Fruit fly (Drosophila melanogaster) whole organism, embryonic: ENCODE data around the gene Pp4-19C.
A peak's percentile ranks its signal among the peaks of the same experiment; 100 is the strongest.

Source experiments
- Ada2b ChIP-seq: fragments of 200-800 bp; sonication (Bioruptor generic); IDR thresholded peaks from 2 replicates; pipeline ENCODE4 v1.3.6; 2022; ENCODE audit warnings: missing biosample characterization, missing genetic modification characterization
- Adf1 ChIP-seq: fragments of 200-800 bp; sonication (Bioruptor generic); IDR thresholded peaks from 2 replicates; pipeline ENCODE4 v1.3.6; 2022; ENCODE audit warnings: missing biosample characterization, missing genetic modification characterization
- Aef1 ChIP-seq: fragments of 200-800 bp; sonication (Bioruptor generic); IDR thresholded peaks from 3 replicates; pipeline ENCODE4 v1.3.6; 2022; ENCODE audit warnings: missing biosample characterization, missing genetic modification characterization
- CG10321 ChIP-seq: fragments of 200-800 bp; sonication (Bioruptor generic); IDR thresholded peaks from 2 replicates; pipeline ENCODE4 v1.3.6; 2022; ENCODE audit warnings: missing biosample characterization, missing genetic modification characterization
- CG14441 ChIP-seq: fragments of 200-800 bp; sonication (Bioruptor generic); IDR thresholded peaks from 2 replicates; pipeline ENCODE4 v1.3.6; 2022; ENCODE audit warnings: missing biosample characterization, missing genetic modification characterization
- CG15011 ChIP-seq: fragments of 200-800 bp; sonication (Bioruptor generic); optimal IDR thresholded peaks from 3 replicates; lab custom pipeline; 2018; ENCODE audit warnings: missing biosample characterization, mild to moderate bottlenecking, missing genetic modification characterization
- CG16779 ChIP-seq: fragments of 200-800 bp; sonication (Bioruptor generic); IDR thresholded peaks from 2 replicates; pipeline ENCODE4 v1.3.6; 2022; ENCODE audit warnings: missing biosample characterization, missing genetic modification characterization
- CG17912 ChIP-seq: fragments of 200-800 bp; sonication (Bioruptor generic); optimal IDR thresholded peaks from 2 replicates; lab custom pipeline; 2018; ENCODE audit warnings: missing biosample characterization, mild to moderate bottlenecking, missing genetic modification characterization
- CG32767 ChIP-seq: fragments of 200-800 bp; sonication (Bioruptor generic); IDR thresholded peaks from 2 replicates; pipeline ENCODE4 v1.3.6; 2022; ENCODE audit warnings: missing biosample characterization, missing genetic modification characterization
- CG33213 ChIP-seq: fragments of 200-800 bp; sonication (Bioruptor generic); optimal IDR thresholded peaks from 3 replicates; lab custom pipeline; 2016; ENCODE audit warnings: missing biosample characterization, missing genetic modification characterization
- CG33557 ChIP-seq: fragments of 200-800 bp; sonication (Bioruptor generic); optimal IDR thresholded peaks from 2 replicates; lab custom pipeline; 2019; ENCODE audit warnings: missing biosample characterization, mild to moderate bottlenecking, missing genetic modification characterization, moderate library complexity
- CG6765 ChIP-seq: fragments of 200-800 bp; sonication (Bioruptor generic); optimal IDR thresholded peaks from 3 replicates; lab custom pipeline; 2017; ENCODE audit warnings: missing biosample characterization, mild to moderate bottlenecking, missing genetic modification characterization
- CG8281 ChIP-seq: fragments of 200-800 bp; sonication (Bioruptor generic); optimal IDR thresholded peaks from 2 replicates; lab custom pipeline; 2018; ENCODE audit warnings: missing biosample characterization, mild to moderate bottlenecking, missing genetic modification characterization, moderate library complexity
- CG8359 ChIP-seq: fragments of 200-800 bp; sonication (Bioruptor generic); optimal IDR thresholded peaks from 2 replicates; lab custom pipeline; 2017; ENCODE audit warnings: missing biosample characterization, mild to moderate bottlenecking, missing genetic modification characterization, borderline replicate concordance
- CG8388 ChIP-seq: fragments of 200-800 bp; sonication (Bioruptor generic); optimal IDR thresholded peaks from 2 replicates; lab custom pipeline; 2019; ENCODE audit warnings: missing biosample characterization, mild to moderate bottlenecking, missing genetic modification characterization, moderate library complexity
- CG8944 ChIP-seq: fragments of 200-800 bp; sonication (Bioruptor generic); optimal IDR thresholded peaks from 3 replicates; lab custom pipeline; 2016; ENCODE audit warnings: missing biosample characterization, missing genetic modification characterization
- Dref ChIP-seq: fragments of 200-800 bp; sonication (Bioruptor generic); IDR thresholded peaks from 2 replicates; pipeline ENCODE4 v1.3.6; 2022; ENCODE audit warnings: missing biosample characterization, missing genetic modification characterization
- HLH4C ChIP-seq: fragments of 200-800 bp; sonication (Bioruptor generic); IDR thresholded peaks from 3 replicates; pipeline ENCODE4 v1.3.6; 2022; ENCODE audit warnings: missing biosample characterization, missing genetic modification characterization; ENCODE audit not compliant: partially characterized antibody
- Hey ChIP-seq: fragments of 200-800 bp; sonication (Bioruptor generic); optimal IDR thresholded peaks from 3 replicates; lab custom pipeline; 2018; ENCODE audit warnings: missing biosample characterization, mild to moderate bottlenecking, missing genetic modification characterization
- Hmr ChIP-seq: fragments of 200-800 bp; sonication (Bioruptor generic); optimal IDR thresholded peaks from 3 replicates; lab custom pipeline; 2017; ENCODE audit warnings: mild to moderate bottlenecking, missing biosample characterization, missing genetic modification reagents, missing genetic modification characterization
- Lim3 ChIP-seq: fragments of 200-800 bp; sonication (Bioruptor generic); IDR thresholded peaks from 2 replicates; pipeline ENCODE4 v1.3.6; 2022; ENCODE audit warnings: missing biosample characterization, missing genetic modification characterization
- MBD-R2 ChIP-seq: fragments of 200-800 bp; sonication (Bioruptor generic); IDR thresholded peaks from 2 replicates; pipeline ENCODE4 v1.3.6; 2022; ENCODE audit warnings: missing biosample characterization, missing genetic modification characterization
- Mes4 ChIP-seq: fragments of 200-800 bp; sonication (Bioruptor generic); optimal IDR thresholded peaks from 2 replicates; lab custom pipeline; 2016; ENCODE audit warnings: missing biosample characterization, missing genetic modification characterization
- Oaz ChIP-seq: fragments of 200-800 bp; sonication (Bioruptor generic); IDR thresholded peaks from 2 replicates; pipeline ENCODE4 v1.3.6; 2022; ENCODE audit warnings: missing biosample characterization, missing genetic modification characterization
- Oli ChIP-seq: fragments of 200-800 bp; sonication (Bioruptor generic); optimal IDR thresholded peaks from 2 replicates; lab custom pipeline; 2018; ENCODE audit warnings: missing biosample characterization, mild to moderate bottlenecking, missing genetic modification characterization, moderate library complexity
- Rx ChIP-seq: fragments of 200-800 bp; sonication (Bioruptor generic); IDR thresholded peaks from 2 replicates; pipeline ENCODE4 v1.3.6; 2022; ENCODE audit warnings: missing biosample characterization, missing genetic modification characterization
- Scr ChIP-seq: fragments of 200-800 bp; sonication (Bioruptor generic); IDR thresholded peaks from 2 replicates; pipeline ENCODE4 v1.3.6; 2022; ENCODE audit warnings: missing biosample characterization, missing genetic modification characterization; ENCODE audit not compliant: partially characterized antibody
- ab ChIP-seq: fragments of 200-800 bp; sonication (Bioruptor generic); optimal IDR thresholded peaks from 2 replicates; lab custom pipeline; 2016; ENCODE audit warnings: missing biosample characterization, missing genetic modification characterization
- bab2 ChIP-seq: fragments of 200-800 bp; sonication (Bioruptor generic); optimal IDR thresholded peaks from 2 replicates; lab custom pipeline; 2016; ENCODE audit warnings: missing biosample characterization, missing genetic modification characterization
- bsh ChIP-seq, 2 experiments: fragments of 200-800 bp; sonication (Bioruptor generic); optimal IDR thresholded peaks; 2 replicates each; lab custom pipeline; 2017 to 2018; ENCODE audit warnings: mild to moderate bottlenecking in 2 of 2, missing biosample characterization in 2 of 2, missing genetic modification characterization in 2 of 2, moderate library complexity in 1 of 2
- cato ChIP-seq: fragments of 200-800 bp; sonication (Bioruptor generic); optimal IDR thresholded peaks from 2 replicates; lab custom pipeline; 2016; ENCODE audit warnings: missing biosample characterization, missing genetic modification characterization, borderline replicate concordance
- caup ChIP-seq: fragments of 200-800 bp; sonication (Bioruptor generic); optimal IDR thresholded peaks from 3 replicates; lab custom pipeline; 2017; ENCODE audit warnings: missing biosample characterization, mild to moderate bottlenecking, missing genetic modification characterization, moderate library complexity; ENCODE audit not compliant: severe bottlenecking
- da ChIP-seq: fragments of 200-800 bp; sonication (Bioruptor generic); optimal IDR thresholded peaks from 2 replicates; lab custom pipeline; 2016; ENCODE audit warnings: missing biosample characterization, missing genetic modification characterization
- dimm ChIP-seq: fragments of 200-800 bp; sonication (Bioruptor generic); IDR thresholded peaks from 2 replicates; pipeline ENCODE4 v1.3.6; 2022; ENCODE audit warnings: missing biosample characterization, missing genetic modification characterization
- dmrt11E ChIP-seq: fragments of 200-800 bp; sonication (Bioruptor generic); optimal IDR thresholded peaks from 3 replicates; lab custom pipeline; 2018; ENCODE audit warnings: missing biosample characterization, mild to moderate bottlenecking, missing genetic modification characterization, moderate library complexity
- fd64A ChIP-seq: fragments of 200-800 bp; sonication (Bioruptor generic); optimal IDR thresholded peaks from 3 replicates; lab custom pipeline; 2018; ENCODE audit warnings: missing biosample characterization, mild to moderate bottlenecking, missing genetic modification characterization
- gce ChIP-seq: fragments of 200-800 bp; sonication (Bioruptor generic); IDR thresholded peaks from 3 replicates; pipeline ENCODE4 v1.3.6; 2022; ENCODE audit warnings: missing biosample characterization, missing genetic modification characterization
- gcm ChIP-seq: fragments of 200-800 bp; sonication (Bioruptor generic); optimal IDR thresholded peaks from 2 replicates; lab custom pipeline; 2019; ENCODE audit warnings: missing biosample characterization, mild to moderate bottlenecking, missing genetic modification characterization, moderate library complexity
- inv ChIP-seq: fragments of 200-800 bp; sonication (Bioruptor generic); IDR thresholded peaks from 2 replicates; pipeline ENCODE4 v1.3.6; 2022; ENCODE audit warnings: missing biosample characterization, missing genetic modification characterization; ENCODE audit not compliant: partially characterized antibody
- mam ChIP-seq: fragments of 200-800 bp; sonication (Bioruptor generic); optimal IDR thresholded peaks from 3 replicates; lab custom pipeline; 2016; ENCODE audit warnings: missing biosample characterization, missing genetic modification characterization
- pros ChIP-seq: fragments of 200-800 bp; sonication (Bioruptor generic); optimal IDR thresholded peaks from 3 replicates; lab custom pipeline; 2019; ENCODE audit warnings: missing biosample characterization, mild to moderate bottlenecking, missing genetic modification characterization, moderate library complexity
- sim ChIP-seq: fragments of 200-800 bp; sonication (Bioruptor generic); IDR thresholded peaks from 2 replicates; pipeline ENCODE4 v1.3.6; 2022; ENCODE audit warnings: missing biosample characterization, missing genetic modification characterization
- ssp ChIP-seq: fragments of 200-800 bp; sonication (Bioruptor generic); IDR thresholded peaks from 2 replicates; pipeline ENCODE4 v1.3.6; 2022; ENCODE audit warnings: missing biosample characterization, missing genetic modification characterization
- stc ChIP-seq: fragments of 200-800 bp; sonication (Bioruptor generic); IDR thresholded peaks from 2 replicates; pipeline ENCODE4 v1.3.6; 2022; ENCODE audit warnings: missing biosample characterization, missing genetic modification characterization
- tgo ChIP-seq: fragments of 200-800 bp; sonication (Bioruptor generic); IDR thresholded peaks from 3 replicates; pipeline ENCODE4 v1.3.6; 2022; ENCODE audit warnings: missing biosample characterization, missing genetic modification characterization
- tin ChIP-seq: fragments of 200-800 bp; sonication (Bioruptor generic); optimal IDR thresholded peaks from 3 replicates; lab custom pipeline; 2016; ENCODE audit warnings: missing biosample characterization, missing genetic modification characterization
- trem ChIP-seq: fragments of 200-800 bp; optimal IDR thresholded peaks from 3 replicates; lab custom pipeline; 2019; ENCODE audit warnings: missing biosample characterization, mild to moderate bottlenecking, missing genetic modification characterization, moderate library complexity
- wdn ChIP-seq: fragments of 200-800 bp; sonication (Bioruptor generic); IDR thresholded peaks from 2 replicates; pipeline ENCODE4 v1.3.6; 2022; ENCODE audit warnings: missing biosample characterization, missing genetic modification characterization
- zf30C ChIP-seq: fragments of 200-800 bp; sonication (Bioruptor generic); optimal IDR thresholded peaks from 3 replicates; lab custom pipeline; 2018; ENCODE audit warnings: missing biosample characterization, mild to moderate bottlenecking, missing genetic modification characterization

Pp4-19C gene

DNA sequence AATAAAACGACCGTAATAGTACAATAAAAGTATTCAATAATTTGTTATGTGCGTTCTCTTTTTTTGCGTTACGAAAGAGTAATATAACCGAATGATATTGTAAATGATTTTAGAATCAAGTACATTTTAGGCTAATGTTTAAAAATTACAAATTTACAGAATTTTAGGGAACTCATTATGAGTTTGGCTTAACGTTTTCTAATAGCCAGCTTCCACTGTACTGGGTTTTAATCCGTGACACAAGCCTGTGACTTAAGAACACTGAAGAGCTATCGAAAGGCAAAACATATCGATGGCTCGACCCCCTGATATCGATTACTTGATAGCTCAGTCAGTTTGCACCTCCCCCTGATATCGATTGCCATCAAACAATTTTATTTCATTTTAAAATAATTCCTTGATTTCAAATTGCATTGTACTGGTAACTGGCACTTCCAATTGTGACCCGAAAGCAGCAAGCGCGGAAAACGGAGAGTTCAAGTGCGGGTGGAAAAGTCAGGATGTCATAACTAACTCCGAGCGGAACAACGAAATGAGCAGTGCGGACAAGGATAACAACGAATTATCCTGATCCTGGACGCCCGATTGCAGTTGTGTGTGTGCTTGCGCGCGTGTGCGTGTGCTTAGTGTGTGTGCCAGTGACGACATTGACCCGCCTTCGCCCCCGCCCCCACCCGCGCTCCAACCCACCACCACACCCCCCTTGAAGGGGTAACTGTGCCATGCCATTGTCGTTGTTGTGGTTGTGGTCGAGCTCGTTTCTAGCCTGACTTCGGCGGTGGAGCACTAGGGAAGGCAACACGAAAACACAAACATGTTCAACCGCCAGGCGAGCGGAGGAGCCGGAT is 29.5 kb downstream of the Pp4-19C start, which contains the start of gene HERC2 (continued):
- TF ChIP-seq inv (GFP tag; lab: Robert Waterston, UW) (peak; percentile 79), zf30C (no peak), Dref (GFP tag; lab: Robert Waterston, UW) (peak; percentile 99), ab (GFP tag; lab: Kevin White, UChicago) (no peak), caup (GFP tag; lab: Kevin White, UChicago) (no peak), tin (GFP tag; lab: Kevin White, UChicago) (peak; percentile 4), CG17912 (no peak), Hey (tag; lab: Kevin White, UChicago) (no peak), Rx (GFP tag; lab: Robert Waterston, UW) (no peak), dmrt11E (tag; lab: Kevin White, UChicago) (peak; percentile 6), MBD-R2 (peak; percentile 72), wdn (no peak), CG33557 (GFP tag; lab: Kevin White, UChicago) (no peak), CG8944 (peak; percentile 29), stc (GFP tag; lab: Robert Waterston, UW) (no peak), mam (GFP tag; lab: Kevin White, UChicago) (peak; percentile 73), CG33213 (GFP tag; lab: Kevin White, UChicago) (no peak), Lim3 (no peak), Ada2b (peak; percentile 53; the same call in 1 of the 2 replicates), CG10321 (GFP tag; lab: Robert Waterston, UW) (no peak), CG32767 (GFP tag; lab: Robert Waterston, UW) (no peak), gce (GFP tag; lab: Robert Waterston, UW) (no peak), CG8359 (GFP tag; lab: Kevin White, UChicago) (no peak), CG8388 (GFP tag; lab: Kevin White, UChicago) (peak; percentile 29), fd64A (no peak), cato (GFP tag; lab: Kevin White, UChicago) (no peak), dimm (no peak), Adf1 (GFP tag; lab: Robert Waterston, UW) (0 out of 2 replicates have a peak, but pooled peaks have one; percentile 9), CG15011 (GFP tag; lab: Kevin White, UChicago) (no peak), CG6765 (GFP tag; lab: Kevin White, UChicago) (no peak), CG14441 (GFP tag; lab: Robert Waterston, UW) (peak; percentile 58), Oaz (GFP tag; lab: Robert Waterston, UW) (no peak), CG8281 (no peak), gcm (GFP tag; lab: Kevin White, UChicago) (no peak), HLH4C (peak; percentile 93), Hmr (peak; percentile 46), Mes4 (GFP tag; lab: Kevin White, UChicago) (peak; percentile 8), pros (GFP tag; lab: Kevin White, UChicago) (no peak), Aef1 (0 out of 3 replicates have a peak, but pooled peaks have one; percentile 39), trem (tag; lab: Kevin White, UChicago) (no peak), Oli (peak; percentile 15), CG16779 (GFP tag; lab: Robert Waterston, UW) (no peak), Scr (GFP tag; lab: Robert Waterston, UW) (peak; percentile 84), bab2 (peak; percentile 60), sim (no peak), tgo (GFP tag; lab: Robert Waterston, UW) (peak; percentile 66), da (GFP tag; lab: Kevin White, UChicago) (no peak), bsh (GFP tag; optimal IDR thresholded peaks at IDR 0.05; lab: Kevin White, UChicago) (peak in 1 of 2 experiments; percentile 40), ssp (GFP tag; lab: Robert Waterston, UW) (peak; percentile 87)
